Fruit fly (Drosophila melanogaster): ENCODE results near the gene TP53INP.
A peak's percentile ranks its signal among the peaks of the same experiment; 100 is the strongest.

Gene TP53INP

dm6 chr3L:4403180-4403769 is 3.5 kb upstream of the TP53INP start, which contains the start of gene Syx17 (continued):
- TF ChIP-seq psq (GFP tag; optimal IDR thresholded peaks at IDR 0.05) = no peak
- peak; percentile 36 for TF ChIP-seq CG16863 (GFP tag; optimal IDR thresholded peaks at IDR 0.05)
- 0 out of 2 replicates have a peak, but pooled peaks have one; percentile 42 for TF ChIP-seq CG17328 (GFP tag; IDR thresholded peaks at IDR 0.05)
- TF ChIP-seq dan (GFP tag; IDR thresholded peaks at IDR 0.05) = no peak
- TF ChIP-seq en (GFP tag; optimal IDR thresholded peaks at IDR 0.05) = no peak
- peak; percentile 51 for TF ChIP-seq bcd (GFP tag; optimal IDR thresholded peaks at IDR 0.05)
- TF ChIP-seq CG34422 (GFP tag; IDR thresholded peaks at IDR 0.05) = peak; percentile 76; the same call in 2 of the 3 replicates
- TF ChIP-seq sens (GFP tag) = peak; percentile 94
- peak; percentile 24 for TF ChIP-seq Dad (GFP tag; optimal IDR thresholded peaks at IDR 0.05)
- peak; percentile 18 for TF ChIP-seq CG17385 (GFP tag; optimal IDR thresholded peaks at IDR 0.05)
- TF ChIP-seq CG12155 (GFP tag; optimal IDR thresholded peaks at IDR 0.05) = peak; percentile 57
- TF ChIP-seq CG6175 (GFP tag; IDR thresholded peaks at IDR 0.05) = no peak
- peak; percentile 78 for TF ChIP-seq lilli (GFP tag; optimal IDR thresholded peaks at IDR 0.05)
- no peak for TF ChIP-seq CG6654 (GFP tag; optimal IDR thresholded peaks at IDR 0.05)
- peak; percentile 59; the same call in 1 of the 3 replicates for TF ChIP-seq CG2199 (GFP tag; IDR thresholded peaks at IDR 0.05)
- peak; percentile 53 for TF ChIP-seq lab (GFP tag; optimal IDR thresholded peaks at IDR 0.05)
- TF ChIP-seq al (GFP tag; IDR thresholded peaks at IDR 0.05) = peak; percentile 40
- peak; percentile 72 for TF ChIP-seq hb (GFP tag; IDR thresholded peaks at IDR 0.05; ENCODE audit: partially characterized antibody)
- no peak for TF ChIP-seq seq (GFP tag; IDR thresholded peaks at IDR 0.05)
- peak; percentile 76 for TF ChIP-seq Doc3 (GFP tag; IDR thresholded peaks at IDR 0.05; ENCODE audit: partially characterized antibody)
- peak; percentile 6 for TF ChIP-seq nom (GFP tag; optimal IDR thresholded peaks at IDR 0.05)
- TF ChIP-seq ci (GFP tag; IDR thresholded peaks at IDR 0.05) = peak; percentile 72
- peak; percentile 29 for TF ChIP-seq CG18011 (GFP tag; optimal IDR thresholded peaks at IDR 0.05)
- TF ChIP-seq ase (GFP tag; IDR thresholded peaks at IDR 0.05) = peak; percentile 40; the same call in 1 of the 3 replicates
- TF ChIP-seq Eip74EF (GFP tag; optimal IDR thresholded peaks at IDR 0.05) = peak in 1 of 2 experiments; percentile 53
- TF ChIP-seq twi (tag; optimal IDR thresholded peaks at IDR 0.05) = peak; percentile 19
- TF ChIP-seq ap (GFP tag; IDR thresholded peaks at IDR 0.05) = no peak
- TF ChIP-seq Sin3A (optimal IDR thresholded peaks at IDR 0.05) = peak; percentile 53
- TF ChIP-seq CG12769 (tag; optimal IDR thresholded peaks at IDR 0.05) = peak; percentile 78
- peak; percentile 59 for TF ChIP-seq phol (tag; optimal IDR thresholded peaks at IDR 0.05)
- peak; percentile 61 for TF ChIP-seq Chrac-16 (GFP tag; optimal IDR thresholded peaks at IDR 0.05)
- TF ChIP-seq CG16813 (GFP tag; IDR thresholded peaks at IDR 0.05; ENCODE audit: partially characterized antibody) = peak; percentile 90
- peak; percentile 16 for TF ChIP-seq CG2875 (GFP tag; optimal IDR thresholded peaks at IDR 0.05)
- TF ChIP-seq lmd (GFP tag; IDR thresholded peaks at IDR 0.05) = peak; percentile 45; the same call in 1 of the 2 replicates
- peak; percentile 61 for TF ChIP-seq CG12391 (tag; optimal IDR thresholded peaks at IDR 0.05)
- no peak for TF ChIP-seq emc (GFP tag; optimal IDR thresholded peaks at IDR 0.05)
- TF ChIP-seq CG2889 (GFP tag; IDR thresholded peaks at IDR 0.05) = no peak
- no peak for TF ChIP-seq CG4404 (GFP tag; IDR thresholded peaks at IDR 0.05)
- peak; percentile 39 for TF ChIP-seq Nf-YC (tag; optimal IDR thresholded peaks at IDR 0.05)
- TF ChIP-seq kay (GFP tag; optimal IDR thresholded peaks at IDR 0.05) = peak; percentile 60
- peak; percentile 17 for TF ChIP-seq CG12942 (GFP tag; optimal IDR thresholded peaks at IDR 0.05)
- peak; percentile 64 for TF ChIP-seq CG11504 (tag; optimal IDR thresholded peaks at IDR 0.05)
- peak; percentile 20; the same call in 1 of the 3 replicates for TF ChIP-seq tgo (GFP tag; IDR thresholded peaks at IDR 0.05)
- peak; percentile 50 for TF ChIP-seq CG1233 (GFP tag; optimal IDR thresholded peaks at IDR 0.05)
- no peak for TF ChIP-seq CG6854 (GFP tag; optimal IDR thresholded peaks at IDR 0.05)
- TF ChIP-seq grau (tag; optimal IDR thresholded peaks at IDR 0.05) = peak; percentile 60
- peak; percentile 22 for TF ChIP-seq CG3995 (GFP tag; optimal IDR thresholded peaks at IDR 0.05)
- peak; percentile 10 for TF ChIP-seq crc (GFP tag; optimal IDR thresholded peaks at IDR 0.05)
- peak in 1 of 2 experiments; percentile 36 for TF ChIP-seq insv (GFP tag; optimal IDR thresholded peaks at IDR 0.05)
- peak; percentile 91 for TF ChIP-seq CG13624 (GFP tag; optimal IDR thresholded peaks at IDR 0.05)
